Worm (Caenorhabditis elegans) whole organism, young adult: ENCODE data around the gene clec-19.

Experiments used
- ama-1 ChIP-seq, 3 experiments: fragments of 150-350 bp in 1 of 3; sonication (generic microtip) in 2 of 3; optimal IDR thresholded peaks; 2 replicates each; lab custom pipeline; 2014 to 2018; ENCODE audit warnings: missing biosample characterization in 2 of 3, missing genetic modification characterization in 2 of 3, missing genetic modification reagents in 2 of 3
- dpl-1 ChIP-seq: fragments of 150-350 bp; optimal IDR thresholded peaks from 2 replicates; lab custom pipeline; 2014; ENCODE audit warnings: missing biosample characterization, missing genetic modification reagents, missing genetic modification characterization
- egl-44 ChIP-seq: fragments of 200-800 bp; sonication (Bioruptor generic); IDR thresholded peaks from 2 replicates; pipeline ENCODE4 v1.3.6; 2022; ENCODE audit warnings: missing genetic modification reagents, missing genetic modification characterization, missing compliant biosample characterization
- hmg-20 ChIP-seq: fragments of 200-800 bp; sonication (Bioruptor generic); IDR thresholded peaks from 2 replicates; pipeline ENCODE4 v1.3.6; 2022; ENCODE audit warnings: missing genetic modification reagents, missing genetic modification characterization, missing compliant biosample characterization
- let-526 ChIP-seq: fragments of 200-800 bp; sonication (Bioruptor generic); IDR thresholded peaks from 2 replicates; pipeline ENCODE4 v1.3.6; 2022; ENCODE audit warnings: missing genetic modification reagents, missing genetic modification characterization, missing compliant biosample characterization
- mxl-1 ChIP-seq: sonication (generic microtip); optimal IDR thresholded peaks from 2 replicates; lab custom pipeline; 2016; ENCODE audit warnings: missing genetic modification characterization, missing compliant biosample characterization
- nfya-1 ChIP-seq: sonication (generic microtip); optimal IDR thresholded peaks from 2 replicates; lab custom pipeline; 2017; ENCODE audit warnings: antibody characterized with exemption, missing compliant biosample characterization, missing genetic modification characterization, borderline replicate concordance; ENCODE audit not compliant: insufficient read depth
- snpc-4 ChIP-seq, 5 experiments: fragments of 150-350 bp in 1 of 5; sonication (generic microtip) in 4 of 5; optimal IDR thresholded peaks; 2 replicates each; lab custom pipeline; 2014 to 2018; ENCODE audit warnings: missing genetic modification characterization in 5 of 5, missing biosample characterization in 3 of 5, antibody characterized with exemption in 2 of 5, mild to moderate bottlenecking in 2 of 5, missing compliant biosample characterization in 2 of 5, missing genotype in 2 of 5, moderate library complexity in 2 of 5, missing genetic modification reagents in 1 of 5
- tbp1 ChIP-seq: fragments of 200-800 bp; sonication (Bioruptor generic); optimal IDR thresholded peaks from 2 replicates; lab custom pipeline; 2018; ENCODE audit warnings: mild to moderate bottlenecking, missing genetic modification characterization, missing compliant biosample characterization
- unc-62 ChIP-seq: fragments of 150-350 bp; optimal IDR thresholded peaks from 2 replicates; lab custom pipeline; 2014; ENCODE audit warnings: missing biosample characterization, missing genetic modification reagents, missing genetic modification characterization
- zfh-2 ChIP-seq: fragments of 200-800 bp; sonication (Bioruptor generic); conservative IDR thresholded peaks from 2 replicates; pipeline ENCODE4 v1.3.6; 2022; ENCODE audit warnings: missing genetic modification reagents, missing genetic modification characterization, missing compliant biosample characterization
- zim-3 ChIP-seq: sonication (generic microtip); optimal IDR thresholded peaks from 2 replicates; lab custom pipeline; 2017; ENCODE audit warnings: mild to moderate bottlenecking, missing genetic modification characterization, moderate library complexity, missing compliant biosample characterization

ce11 chrII:1735145-1735544 is 9.1 kb upstream of the clec-19 start:
- no peak for TF ChIP-seq hmg-20 (GFP tag; lab: Robert Waterston, UW)
- no peak for TF ChIP-seq snpc-4 (GFP tag; optimal IDR thresholded peaks at IDR 0.05; lab: Kevin White, UChicago)
- TF ChIP-seq snpc-4 (tag; optimal IDR thresholded peaks at IDR 0.05; lab: Kevin White, UChicago), result no peak
- no peak for TF ChIP-seq unc-62 (GFP tag; lab: Kevin White, UChicago)
- TF ChIP-seq nfya-1, result no peak
- no peak for TF ChIP-seq ama-1 (optimal IDR thresholded peaks at IDR 0.05; lab: Kevin White, UChicago)
- TF ChIP-seq ama-1 (GFP tag; optimal IDR thresholded peaks at IDR 0.05; lab: Kevin White, UChicago), result no peak
- TF ChIP-seq egl-44 (GFP tag; lab: Robert Waterston, UW), result no peak
- no peak for TF ChIP-seq dpl-1 (GFP tag; lab: Kevin White, UChicago)
- TF ChIP-seq zfh-2 (GFP tag; lab: Robert Waterston, UW), result no peak
- no peak for TF ChIP-seq mxl-1 (tag; lab: Kevin White, UChicago)
- no peak for TF ChIP-seq zim-3 (tag; lab: Kevin White, UChicago)
- TF ChIP-seq let-526, result no peak
- TF ChIP-seq tbp1 (GFP tag; lab: Kevin White, UChicago), result no peak
